Worm (Caenorhabditis elegans) whole organism, L1 larva: ENCODE data around the gene ocr-1.

ENCODE experiments used
- C04F5.9 ChIP-seq: sonication (generic microtip); optimal IDR thresholded peaks from 2 replicates; lab custom pipeline; 2016; ENCODE audit warnings: missing genetic modification characterization, missing compliant biosample characterization
- Y116A8C.19 ChIP-seq: sonication (generic microtip); optimal IDR thresholded peaks from 2 replicates; lab custom pipeline; 2016; ENCODE audit warnings: missing compliant biosample characterization, missing genetic modification characterization, borderline replicate concordance
- aha-1 ChIP-seq: fragments of 150-350 bp; optimal IDR thresholded peaks from 2 replicates; lab custom pipeline; 2014; ENCODE audit warnings: missing biosample characterization, missing genetic modification characterization
- aly-2 ChIP-seq: fragments of 150-350 bp; optimal IDR thresholded peaks from 2 replicates; lab custom pipeline; 2014; ENCODE audit warnings: missing biosample characterization, missing genetic modification characterization
- ama-1 ChIP-seq: fragments of 150-350 bp; optimal IDR thresholded peaks from 2 replicates; lab custom pipeline; 2014
- blmp-1 ChIP-seq: fragments of 150-350 bp; optimal IDR thresholded peaks from 2 replicates; lab custom pipeline; 2014; ENCODE audit warnings: missing biosample characterization, missing genetic modification characterization
- ceh-63 ChIP-seq: fragments of 200-800 bp; sonication (Bioruptor generic); optimal IDR thresholded peaks from 2 replicates; lab custom pipeline; 2018; ENCODE audit warnings: mild to moderate bottlenecking, missing genetic modification characterization, missing compliant biosample characterization
- ceh-8 ChIP-seq: fragments of 200-800 bp; sonication (Bioruptor generic); optimal IDR thresholded peaks from 2 replicates; lab custom pipeline; 2018; ENCODE audit warnings: mild to moderate bottlenecking, missing genetic modification characterization, moderate library complexity, missing compliant biosample characterization
- dsc-1 ChIP-seq: sonication (generic microtip); optimal IDR thresholded peaks from 2 replicates; lab custom pipeline; 2016; ENCODE audit warnings: mild to moderate bottlenecking, missing genetic modification characterization, missing compliant biosample characterization
- efl-1 ChIP-seq, 4 experiments: fragments of 150-350 bp; optimal IDR thresholded peaks in 3 of 4; peaks in 1 of 4; 1 replicate in 1 of 4; 2 replicates in 3 of 4; lab custom pipeline; 2014; ENCODE audit warnings: missing biosample characterization in 2 of 4, missing genetic modification characterization in 2 of 4, missing genetic modification reagents in 2 of 4
- egl-27 ChIP-seq, 2 experiments: fragments of 150-350 bp in 1 of 2; sonication (generic microtip); optimal IDR thresholded peaks; 3 replicates each; lab custom pipeline; 2017 to 2018; ENCODE audit warnings: missing biosample characterization in 2 of 2, missing genetic modification characterization in 2 of 2, missing genetic modification reagents in 2 of 2
- elt-3 ChIP-seq, 6 experiments: fragments of 150-350 bp in 1 of 6; sonication (generic microtip); optimal IDR thresholded peaks; 2 replicates each; lab custom pipeline; 2017 to 2018; ENCODE audit warnings: missing biosample characterization in 6 of 6, missing genetic modification characterization in 6 of 6, inconsistent platforms in 1 of 6
- ets-5 ChIP-seq: fragments of 200-800 bp; sonication (Bioruptor generic); IDR thresholded peaks from 2 replicates; pipeline ENCODE4 v1.3.6; 2022; ENCODE audit warnings: missing genetic modification characterization, missing compliant biosample characterization
- fkh-10 ChIP-seq: sonication (generic microtip); optimal IDR thresholded peaks from 2 replicates; lab custom pipeline; 2017; ENCODE audit warnings: missing biosample characterization, missing genetic modification reagents, missing genetic modification characterization
- fos-1 ChIP-seq: fragments of 150-350 bp; optimal IDR thresholded peaks from 2 replicates; lab custom pipeline; 2014; ENCODE audit warnings: missing biosample characterization, missing genetic modification characterization
- grh-1 ChIP-seq: fragments of 200-800 bp; sonication (Bioruptor generic); IDR thresholded peaks from 2 replicates; pipeline ENCODE4 v1.3.6; 2022; ENCODE audit warnings: missing genetic modification reagents, missing genetic modification characterization, missing compliant biosample characterization
- isw-1 ChIP-seq: fragments of 200-800 bp; sonication (Bioruptor generic); IDR thresholded peaks from 2 replicates; pipeline ENCODE4 v1.3.6; 2022; ENCODE audit warnings: missing genetic modification characterization, missing compliant biosample characterization
- lin-13 ChIP-seq: fragments of 150-350 bp; optimal IDR thresholded peaks from 2 replicates; lab custom pipeline; 2014; ENCODE audit warnings: missing biosample characterization, missing genetic modification reagents, missing genetic modification characterization
- lin-14 ChIP-seq: fragments of 200-800 bp; sonication (Bioruptor generic); optimal IDR thresholded peaks from 2 replicates; lab custom pipeline; 2018; ENCODE audit warnings: mild to moderate bottlenecking, missing genetic modification characterization, moderate library complexity, missing compliant biosample characterization
- lir-3 ChIP-seq: sonication (generic microtip); optimal IDR thresholded peaks from 2 replicates; lab custom pipeline; 2016; ENCODE audit warnings: mild to moderate bottlenecking, missing genetic modification characterization, moderate library complexity, missing compliant biosample characterization; ENCODE audit not compliant: poor library complexity
- lsy-2 ChIP-seq, 2 experiments: fragments of 150-350 bp; optimal IDR thresholded peaks; 2 replicates each; lab custom pipeline; 2014; ENCODE audit warnings: missing biosample characterization in 2 of 2, missing genetic modification characterization in 2 of 2
- mab-9 ChIP-seq: fragments of 200-800 bp; sonication (Bioruptor generic); IDR thresholded peaks from 2 replicates; pipeline ENCODE4 v1.3.6; 2022; ENCODE audit warnings: missing genetic modification reagents, missing genetic modification characterization, missing compliant biosample characterization
- mdl-1 ChIP-seq, 2 experiments: fragments of 150-350 bp; optimal IDR thresholded peaks; 2 replicates each; lab custom pipeline; 2014 to 2017; ENCODE audit warnings: missing biosample characterization in 2 of 2, missing genetic modification characterization in 2 of 2, inconsistent platforms in 1 of 2
- mef-2 ChIP-seq: fragments of 150-350 bp; optimal IDR thresholded peaks from 2 replicates; lab custom pipeline; 2014; ENCODE audit warnings: missing biosample characterization, missing genetic modification characterization
- mep-1 ChIP-seq: fragments of 150-350 bp; optimal IDR thresholded peaks from 2 replicates; lab custom pipeline; 2014; ENCODE audit warnings: missing biosample characterization, missing genetic modification characterization
- nhr-11 ChIP-seq: fragments of 150-350 bp; optimal IDR thresholded peaks from 2 replicates; lab custom pipeline; 2014; ENCODE audit warnings: missing biosample characterization, missing genetic modification characterization
- nhr-19 ChIP-seq: fragments of 200-800 bp; sonication (Bioruptor generic); conservative IDR thresholded peaks from 2 replicates; pipeline ENCODE4 v1.3.6; 2022; ENCODE audit warnings: missing genetic modification characterization, missing compliant biosample characterization
- nhr-20 ChIP-seq: sonication (generic microtip); optimal IDR thresholded peaks from 2 replicates; lab custom pipeline; 2016; ENCODE audit warnings: mild to moderate bottlenecking, missing genetic modification characterization, missing compliant biosample characterization
- nhr-237 ChIP-seq: fragments of 150-350 bp; optimal IDR thresholded peaks from 2 replicates; lab custom pipeline; 2014; ENCODE audit warnings: missing biosample characterization, missing genetic modification characterization
- nhr-28 ChIP-seq: fragments of 150-350 bp; optimal IDR thresholded peaks from 2 replicates; lab custom pipeline; 2014; ENCODE audit warnings: missing biosample characterization, missing genetic modification characterization
- nhr-47 ChIP-seq: sonication (generic microtip); optimal IDR thresholded peaks from 2 replicates; lab custom pipeline; 2016; ENCODE audit warnings: mild to moderate bottlenecking, missing genetic modification characterization, moderate library complexity, missing compliant biosample characterization
- nhr-71 ChIP-seq: sonication (generic microtip); optimal IDR thresholded peaks from 2 replicates; lab custom pipeline; 2016; ENCODE audit warnings: mild to moderate bottlenecking, missing genetic modification characterization, moderate library complexity, missing compliant biosample characterization
- nhr-76 ChIP-seq: sonication (generic microtip); optimal IDR thresholded peaks from 2 replicates; lab custom pipeline; 2017; ENCODE audit warnings: missing biosample characterization, missing genetic modification characterization
- nhr-84 ChIP-seq: sonication (generic microtip); optimal IDR thresholded peaks from 2 replicates; lab custom pipeline; 2017; ENCODE audit warnings: missing biosample characterization, missing genetic modification characterization
- nhr-85 ChIP-seq: sonication (generic microtip); peaks from one replicate; lab custom pipeline; 2016; ENCODE audit warnings: missing genetic modification characterization, inconsistent platforms, missing compliant biosample characterization
- nhr-90 ChIP-seq: sonication (generic microtip); optimal IDR thresholded peaks from 2 replicates; lab custom pipeline; 2016; ENCODE audit warnings: mild to moderate bottlenecking, missing genetic modification characterization, missing compliant biosample characterization; ENCODE audit not compliant: poor library complexity
- pag-3 ChIP-seq: sonication (generic microtip); optimal IDR thresholded peaks from 2 replicates; lab custom pipeline; 2017; ENCODE audit warnings: missing genetic modification characterization, mild to moderate bottlenecking, missing compliant biosample characterization, antibody characterized with exemption, borderline replicate concordance; ENCODE audit not compliant: insufficient read depth
- pax-3 ChIP-seq: fragments of 200-800 bp; sonication (Bioruptor generic); optimal IDR thresholded peaks from 2 replicates; lab custom pipeline; 2018; ENCODE audit warnings: mild to moderate bottlenecking, missing genetic modification characterization, moderate library complexity, missing compliant biosample characterization
- rnt-1 ChIP-seq: sonication (generic microtip); optimal IDR thresholded peaks from 2 replicates; lab custom pipeline; 2016; ENCODE audit warnings: mild to moderate bottlenecking, missing genetic modification characterization, moderate library complexity, missing compliant biosample characterization
- snpc-4 ChIP-seq: fragments of 150-350 bp; optimal IDR thresholded peaks from 2 replicates; lab custom pipeline; 2014; ENCODE audit warnings: missing biosample characterization, missing genetic modification characterization
- tbx-2 ChIP-seq: sonication (generic microtip); optimal IDR thresholded peaks from 2 replicates; lab custom pipeline; 2016; ENCODE audit warnings: missing genetic modification characterization, missing compliant biosample characterization
- unc-130 ChIP-seq: fragments of 150-350 bp; optimal IDR thresholded peaks from 2 replicates; lab custom pipeline; 2017; ENCODE audit warnings: missing biosample characterization, missing genetic modification characterization, inconsistent platforms
- unc-62 ChIP-seq: fragments of 150-350 bp; optimal IDR thresholded peaks from 2 replicates; lab custom pipeline; 2014; ENCODE audit warnings: missing biosample characterization, missing genetic modification reagents, missing genetic modification characterization
- unc-86 ChIP-seq: sonication (generic microtip); optimal IDR thresholded peaks from 2 replicates; lab custom pipeline; 2016; ENCODE audit warnings: missing genetic modification characterization, missing compliant biosample characterization
- vab-15 ChIP-seq: sonication (generic microtip); optimal IDR thresholded peaks from 2 replicates; lab custom pipeline; 2017; ENCODE audit warnings: missing genotype, mild to moderate bottlenecking, missing genetic modification characterization, missing compliant biosample characterization
- xbp-1 ChIP-seq: sonication (generic microtip); optimal IDR thresholded peaks from 2 replicates; lab custom pipeline; 2016; ENCODE audit warnings: missing genetic modification characterization, missing compliant biosample characterization
- zip-4 ChIP-seq: fragments of 200-800 bp; sonication (Bioruptor generic); optimal IDR thresholded peaks from 2 replicates; lab custom pipeline; 2018; ENCODE audit warnings: mild to moderate bottlenecking, missing genetic modification characterization, moderate library complexity, missing compliant biosample characterization
- ztf-11 ChIP-seq, 2 experiments: sonication (generic microtip); optimal IDR thresholded peaks; 2 replicates each; lab custom pipeline; 2016 to 2017; ENCODE audit warnings: missing genetic modification characterization in 2 of 2, missing biosample characterization in 1 of 2, missing compliant biosample characterization in 1 of 2
- ztf-4 ChIP-seq: fragments of 150-350 bp; optimal IDR thresholded peaks from 2 replicates; lab custom pipeline; 2014; ENCODE audit warnings: missing biosample characterization, missing genetic modification characterization

ocr-1 gene

ce11 chrV:10721912-10722426 lies 42.2 kb upstream of the ocr-1 start (continued):
- TF ChIP-seq zip-4 (GFP tag; lab: Kevin White, UChicago), result no peak
- no peak for TF ChIP-seq vab-15 (tag; lab: Kevin White, UChicago)
- no peak for TF ChIP-seq nhr-76 (tag; lab: Kevin White, UChicago)
- no peak for TF ChIP-seq dsc-1 (tag; lab: Kevin White, UChicago)
- TF ChIP-seq nhr-71 (tag; lab: Kevin White, UChicago), result no peak
- TF ChIP-seq Y116A8C.19, result no peak
- TF ChIP-seq nhr-85 (tag; lab: Kevin White, UChicago), result no peak
- peak; percentile 48 for TF ChIP-seq pag-3 (tag; lab: Kevin White, UChicago)
- no peak for TF ChIP-seq pax-3 (tag; lab: Kevin White, UChicago)
- no peak for TF ChIP-seq xbp-1 (tag; lab: Kevin White, UChicago)
- TF ChIP-seq ama-1 (lab: Kevin White, UChicago), result no peak
- peak; percentile 51 for TF ChIP-seq rnt-1 (tag; lab: Kevin White, UChicago)
- TF ChIP-seq ceh-8 (GFP tag; lab: Kevin White, UChicago), result no peak
- no peak for TF ChIP-seq grh-1 (GFP tag; lab: Robert Waterston, UW)
- no peak for TF ChIP-seq ztf-4 (tag; lab: Kevin White, UChicago)
- no peak for TF ChIP-seq egl-27 (tag; optimal IDR thresholded peaks at IDR 0.05; lab: Kevin White, UChicago)
- TF ChIP-seq lin-14, result peak; percentile 81
- no peak for TF ChIP-seq unc-62

DNA sequence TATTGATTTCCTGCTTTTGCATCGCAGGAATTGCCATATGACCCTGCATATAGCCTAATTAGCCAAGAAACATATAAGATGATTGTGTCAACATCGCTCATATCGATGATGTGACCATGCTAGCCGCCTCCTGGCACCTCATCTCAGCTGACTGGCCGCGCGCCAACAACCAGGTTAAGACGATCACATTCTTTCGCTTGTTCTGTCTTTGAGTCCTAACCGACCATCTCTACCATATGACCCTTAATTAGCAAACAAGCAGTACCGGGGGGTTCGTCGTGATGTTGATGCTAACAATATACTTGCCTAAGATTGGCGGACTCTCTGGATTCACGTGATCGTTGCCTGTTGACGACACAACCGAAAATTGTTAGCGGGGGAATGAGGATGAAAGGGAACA lies 41.6 kb upstream of the ocr-1 start:
- TF ChIP-seq tbx-2 (tag; lab: Kevin White, UChicago) (peak; percentile 13), nhr-90 (tag; lab: Kevin White, UChicago) (no peak), blmp-1 (tag; lab: Kevin White, UChicago) (peak; percentile 63), nhr-76 (tag; lab: Kevin White, UChicago) (no peak), aly-2 (tag; lab: Kevin White, UChicago) (no peak), lin-13 (GFP tag; lab: Kevin White, UChicago) (no peak), nhr-237 (tag; lab: Kevin White, UChicago) (no peak), elt-3 (tag; optimal IDR thresholded peaks at IDR 0.05; lab: Kevin White, UChicago) (peak in 1 of 6 experiments; percentile 47), nhr-28 (no peak), pag-3 (tag; lab: Kevin White, UChicago) (no peak), Y116A8C.19 (no peak), isw-1 (GFP tag; lab: Robert Waterston, UW) (no peak), mep-1 (tag; lab: Kevin White, UChicago) (no peak), lsy-2 (tag; optimal IDR thresholded peaks at IDR 0.05; lab: Kevin White, UChicago) (no peak), dsc-1 (tag; lab: Kevin White, UChicago) (no peak), ceh-63 (no peak), lir-3 (tag; lab: Kevin White, UChicago) (no peak), aha-1 (tag; lab: Kevin White, UChicago) (no peak), pax-3 (tag; lab: Kevin White, UChicago) (no peak), fos-1 (tag; lab: Kevin White, UChicago) (no peak), nhr-11 (tag; lab: Kevin White, UChicago) (no peak), nhr-20 (tag; lab: Kevin White, UChicago) (peak; percentile 56), C04F5.9 (no peak), ztf-11 (tag; optimal IDR thresholded peaks at IDR 0.05; lab: Kevin White, UChicago) (no peak), ztf-4 (tag; lab: Kevin White, UChicago) (peak; percentile 43), ets-5 (GFP tag; lab: Robert Waterston, UW) (no peak), mab-9 (GFP tag; lab: Robert Waterston, UW) (no peak), xbp-1 (tag; lab: Kevin White, UChicago) (no peak), snpc-4 (tag; lab: Kevin White, UChicago) (no peak), unc-130 (tag; lab: Kevin White, UChicago) (peak; percentile 31), mef-2 (tag; lab: Kevin White, UChicago) (no peak), efl-1 (optimal IDR thresholded peaks at IDR 0.05; lab: Kevin White, UChicago) (no peak), efl-1 (GFP tag; optimal IDR thresholded peaks at IDR 0.05 in 1 of 2; lab: Kevin White, UChicago) (peak in 1 of 2 experiments; percentile 91), nhr-19 (GFP tag; lab: Robert Waterston, UW) (no peak), mdl-1 (tag; optimal IDR thresholded peaks at IDR 0.05; lab: Kevin White, UChicago) (peak in 1 of 2 experiments; percentile 62), egl-27 (tag; optimal IDR thresholded peaks at IDR 0.05; lab: Kevin White, UChicago) (no peak), unc-86 (tag; lab: Kevin White, UChicago) (no peak), fkh-10 (no peak), nhr-84 (no peak), vab-15 (tag; lab: Kevin White, UChicago) (no peak), nhr-47 (tag; lab: Kevin White, UChicago) (no peak)
